Fruit fly (Drosophila melanogaster): ENCODE data around the gene CG3288.
A peak's percentile ranks its signal among the peaks of the same experiment; 100 is the strongest.

Gene CG3288

dm6 chr3L:20798325-20798846 lies 37.6 kb upstream of the CG3288 start, which contains the start of the genes CG3698 and tzn:
Gene CG3698 (minus strand): TSS chr3L:20798375.
Gene tzn (plus strand): TSS chr3L:20798645.
- TF ChIP-seq woc (GFP tag; optimal IDR thresholded peaks at IDR 0.05) (no peak), usp (GFP tag; optimal IDR thresholded peaks at IDR 0.05) (no peak), Jra (GFP tag; optimal IDR thresholded peaks at IDR 0.05) (no peak), tai (GFP tag; optimal IDR thresholded peaks at IDR 0.05) (no peak), N (GFP tag; optimal IDR thresholded peaks at IDR 0.05) (no peak), sv (GFP tag; optimal IDR thresholded peaks at IDR 0.05) (peak; percentile 78), Hr78 (GFP tag; optimal IDR thresholded peaks at IDR 0.05) (no peak), Dfd (GFP tag; optimal IDR thresholded peaks at IDR 0.05) (no peak), CG32264 (GFP tag; optimal IDR thresholded peaks at IDR 0.05) (no peak), pan (optimal IDR thresholded peaks at IDR 0.05) (no peak), GATAd (GFP tag; optimal IDR thresholded peaks at IDR 0.05) (no peak), lola (GFP tag; optimal IDR thresholded peaks at IDR 0.05) (no peak), Mio (GFP tag; optimal IDR thresholded peaks at IDR 0.05) (no peak), br (GFP tag; optimal IDR thresholded peaks at IDR 0.05) (no peak), Vsx2 (GFP tag; optimal IDR thresholded peaks at IDR 0.05; ENCODE audit: partially characterized antibody) (no peak), Rel (GFP tag; optimal IDR thresholded peaks at IDR 0.05) (peak; percentile 17), Rel (tag; optimal IDR thresholded peaks at IDR 0.05) (peak; percentile 85), CG9705 (GFP tag; optimal IDR thresholded peaks at IDR 0.05) (peak; percentile 95), h (GFP tag; optimal IDR thresholded peaks at IDR 0.05) (no peak), Myc (optimal IDR thresholded peaks at IDR 0.05) (peak; percentile 43), OdsH (GFP tag; optimal IDR thresholded peaks at IDR 0.05) (peak; percentile 83), Hnf4 (GFP tag; optimal IDR thresholded peaks at IDR 0.05) (no peak), Sp1 (GFP tag; optimal IDR thresholded peaks at IDR 0.05) (peak; percentile 85), Dif (GFP tag; optimal IDR thresholded peaks at IDR 0.05; ENCODE audit: partially characterized antibody) (no peak), dmrt93B (GFP tag; optimal IDR thresholded peaks at IDR 0.05) (peak; percentile 97), fru (GFP tag; optimal IDR thresholded peaks at IDR 0.05) (no peak), dsf (GFP tag; optimal IDR thresholded peaks at IDR 0.05; ENCODE audit: borderline replicate concordance) (no peak), sage (GFP tag; optimal IDR thresholded peaks at IDR 0.05) (no peak), rgr (GFP tag; optimal IDR thresholded peaks at IDR 0.05) (peak; percentile 94), ey (GFP tag; optimal IDR thresholded peaks at IDR 0.05) (no peak), CrebA (GFP tag; optimal IDR thresholded peaks at IDR 0.05; ENCODE audit: borderline replicate concordance) (no peak), HLH106 (tag; optimal IDR thresholded peaks at IDR 0.05) (peak; percentile 85), psq (GFP tag; optimal IDR thresholded peaks at IDR 0.05) (peak; percentile 70), Hr83 (GFP tag; optimal IDR thresholded peaks at IDR 0.05; ENCODE audit: poor library complexity, severe bottlenecking) (peak; percentile 95), brk (GFP tag; optimal IDR thresholded peaks at IDR 0.05) (no peak), Abd-B (GFP tag; optimal IDR thresholded peaks at IDR 0.05) (no peak), jim (GFP tag; optimal IDR thresholded peaks at IDR 0.05) (no peak), dl (GFP tag; optimal IDR thresholded peaks at IDR 0.05; ENCODE audit: insufficient read depth in 1 of 2, partially characterized antibody in 2 of 2) (no peak), foxo (GFP tag; optimal IDR thresholded peaks at IDR 0.05) (no peak)

dm6 chr3L:20800208-20800607 lies 35.8 kb upstream of the CG3288 start, which contains the start of gene Spc105R:
Gene Spc105R (plus strand): TSS chr3L:20800410.
- TF ChIP-seq Myc (optimal IDR thresholded peaks at IDR 0.05) (no peak), Dif (GFP tag; optimal IDR thresholded peaks at IDR 0.05; ENCODE audit: partially characterized antibody) (no peak), woc (GFP tag; optimal IDR thresholded peaks at IDR 0.05) (no peak), Hr78 (GFP tag; optimal IDR thresholded peaks at IDR 0.05) (no peak), Vsx2 (GFP tag; optimal IDR thresholded peaks at IDR 0.05; ENCODE audit: partially characterized antibody) (no peak), Hr83 (GFP tag; optimal IDR thresholded peaks at IDR 0.05; ENCODE audit: poor library complexity, severe bottlenecking) (no peak), fru (GFP tag; optimal IDR thresholded peaks at IDR 0.05) (no peak), foxo (GFP tag; optimal IDR thresholded peaks at IDR 0.05) (no peak), jim (GFP tag; optimal IDR thresholded peaks at IDR 0.05) (no peak), Dfd (GFP tag; optimal IDR thresholded peaks at IDR 0.05) (no peak), sage (GFP tag; optimal IDR thresholded peaks at IDR 0.05) (no peak), brk (GFP tag; optimal IDR thresholded peaks at IDR 0.05) (no peak), CG32264 (GFP tag; optimal IDR thresholded peaks at IDR 0.05) (no peak), Mio (GFP tag; optimal IDR thresholded peaks at IDR 0.05) (no peak), Abd-B (GFP tag; optimal IDR thresholded peaks at IDR 0.05) (no peak)
